Worm (Caenorhabditis elegans) whole organism, L1 larva: ENCODE measurements around the gene T28C6.11.

ENCODE experiments used
- ceh-63 ChIP-seq: fragments of 200-800 bp; sonication (Bioruptor generic); optimal IDR thresholded peaks from 2 replicates; lab custom pipeline; 2018; ENCODE audit warnings: mild to moderate bottlenecking, missing genetic modification characterization, missing compliant biosample characterization
- ceh-82 ChIP-seq, 3 experiments: fragments of 150-350 bp in 1 of 3; sonication (generic microtip) in 2 of 3; optimal IDR thresholded peaks; 2 replicates each; lab custom pipeline; 2014 to 2017; ENCODE audit warnings: missing biosample characterization in 3 of 3, missing genetic modification characterization in 3 of 3
- fkh-10 ChIP-seq: sonication (generic microtip); optimal IDR thresholded peaks from 2 replicates; lab custom pipeline; 2017; ENCODE audit warnings: missing biosample characterization, missing genetic modification reagents, missing genetic modification characterization
- lin-13 ChIP-seq: fragments of 150-350 bp; optimal IDR thresholded peaks from 2 replicates; lab custom pipeline; 2014; ENCODE audit warnings: missing biosample characterization, missing genetic modification reagents, missing genetic modification characterization
- mab-9 ChIP-seq: fragments of 200-800 bp; sonication (Bioruptor generic); IDR thresholded peaks from 2 replicates; pipeline ENCODE4 v1.3.6; 2022; ENCODE audit warnings: missing genetic modification reagents, missing genetic modification characterization, missing compliant biosample characterization
- pax-3 ChIP-seq: fragments of 200-800 bp; sonication (Bioruptor generic); optimal IDR thresholded peaks from 2 replicates; lab custom pipeline; 2018; ENCODE audit warnings: mild to moderate bottlenecking, missing genetic modification characterization, moderate library complexity, missing compliant biosample characterization
- ztf-11 ChIP-seq, 2 experiments: sonication (generic microtip); optimal IDR thresholded peaks; 2 replicates each; lab custom pipeline; 2016 to 2017; ENCODE audit warnings: missing genetic modification characterization in 2 of 2, missing biosample characterization in 1 of 2, missing compliant biosample characterization in 1 of 2

The T28C6.11 gene

DNA sequence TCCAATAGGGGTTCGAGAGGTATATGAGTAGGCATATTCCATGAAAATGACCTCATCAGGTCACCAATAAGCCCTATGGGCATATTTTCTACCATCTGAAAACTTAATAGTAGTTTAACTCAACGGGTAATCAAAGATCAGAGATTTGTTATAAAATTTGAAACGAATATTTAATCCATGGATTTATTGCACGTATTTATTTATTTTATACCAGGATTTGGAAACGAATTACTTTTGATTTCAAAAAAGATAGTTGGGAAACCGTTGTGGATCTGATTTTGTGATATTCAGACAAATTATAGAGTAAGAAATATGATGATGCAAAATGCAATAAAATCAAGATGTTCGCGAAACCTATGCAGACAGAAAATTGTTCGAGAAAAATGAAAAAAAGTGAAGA lies 47.3 kb downstream of the T28C6.11 start, which contains the start of gene C33D9.3:
Gene C33D9.3 (minus strand): TSS at position 101 of the 400 bp plus-strand sequence.
- no peak for TF ChIP-seq ceh-82 (tag; optimal IDR thresholded peaks at IDR 0.05; lab: Kevin White, UChicago)
- TF ChIP-seq ceh-63 (GFP tag; lab: Kevin White, UChicago): no peak
- TF ChIP-seq mab-9 (GFP tag; lab: Robert Waterston, UW): no peak
- no peak for TF ChIP-seq lin-13 (GFP tag; lab: Kevin White, UChicago)
- no peak for TF ChIP-seq ztf-11 (tag; optimal IDR thresholded peaks at IDR 0.05; lab: Kevin White, UChicago)
- TF ChIP-seq fkh-10: no peak
- TF ChIP-seq pax-3 (tag; lab: Kevin White, UChicago): no peak

DNA sequence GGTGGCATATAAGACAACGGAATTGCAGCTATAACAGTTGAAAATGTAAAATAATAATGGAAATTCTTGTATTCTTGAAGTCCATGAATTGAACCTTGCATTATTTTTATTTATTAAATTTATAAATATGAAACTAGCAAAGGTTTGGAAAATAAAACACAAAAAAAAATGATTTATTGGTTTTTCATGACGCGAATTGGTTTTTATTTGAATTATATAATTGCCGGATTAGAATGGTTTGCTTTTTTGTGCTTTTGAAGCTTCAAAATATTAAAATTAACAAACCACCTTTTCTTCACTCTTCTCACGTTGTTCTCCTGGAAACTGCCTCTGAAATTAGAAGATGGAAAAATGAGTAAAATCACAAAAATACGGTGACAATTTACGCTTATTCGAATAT lies 49.9 kb downstream of the T28C6.11 start, which contains the start of gene sru-35:
Gene sru-35 (minus strand): TSS at position 101 of the 400 bp plus-strand sequence.
- no peak for TF ChIP-seq fkh-10
